Fruit fly (Drosophila melanogaster): ENCODE measurements around the gene CG13460.

The CG13460 gene

dm6 chr3L:15089083-15089704, 27.7 kb upstream of the CG13460 start:
- TF ChIP-seq toe (GFP tag; optimal IDR thresholded peaks at IDR 0.05), result no peak
- no peak for TF ChIP-seq tj (GFP tag; optimal IDR thresholded peaks at IDR 0.05)
- no peak for TF ChIP-seq CG5204 (GFP tag; optimal IDR thresholded peaks at IDR 0.05)
- no peak for TF ChIP-seq CG7045 (GFP tag; optimal IDR thresholded peaks at IDR 0.05)
- TF ChIP-seq pad (GFP tag; optimal IDR thresholded peaks at IDR 0.05), result no peak
- TF ChIP-seq bab1 (GFP tag; optimal IDR thresholded peaks at IDR 0.05), result no peak
- no peak for TF ChIP-seq CG11617 (GFP tag; optimal IDR thresholded peaks at IDR 0.05)
- no peak for TF ChIP-seq CG33017 (tag; optimal IDR thresholded peaks at IDR 0.05)
- TF ChIP-seq Clk (GFP tag; optimal IDR thresholded peaks at IDR 0.05), result no peak
- no peak for TF ChIP-seq cnc (optimal IDR thresholded peaks at IDR 0.05)
- TF ChIP-seq cic (GFP tag; optimal IDR thresholded peaks at IDR 0.05), result no peak
- no peak for TF ChIP-seq CG14711 (tag; optimal IDR thresholded peaks at IDR 0.05)
- no peak for TF ChIP-seq CG12768 (GFP tag; optimal IDR thresholded peaks at IDR 0.05)
- TF ChIP-seq ovo (GFP tag; optimal IDR thresholded peaks at IDR 0.05), result no peak
- TF ChIP-seq CG1620 (GFP tag; optimal IDR thresholded peaks at IDR 0.05), result no peak
- no peak for TF ChIP-seq kay (GFP tag; ENCODE audit: borderline replicate concordance)
- no peak for TF ChIP-seq CG7101 (tag; optimal IDR thresholded peaks at IDR 0.05)
- no peak for TF ChIP-seq Crg-1 (GFP tag; optimal IDR thresholded peaks at IDR 0.05)
- TF ChIP-seq Mnt (GFP tag; optimal IDR thresholded peaks at IDR 0.05), result no peak

dm6 chr3L:15088285-15088684, 26.8 kb upstream of the CG13460 start:
- TF ChIP-seq bab1 (GFP tag; optimal IDR thresholded peaks at IDR 0.05), result no peak
- no peak for TF ChIP-seq cnc (optimal IDR thresholded peaks at IDR 0.05)
- peak; percentile 27 for TF ChIP-seq kay (GFP tag; ENCODE audit: borderline replicate concordance)
- TF ChIP-seq CG12768 (GFP tag; optimal IDR thresholded peaks at IDR 0.05), result no peak

- TF ChIP-seq CG12768 (GFP tag; optimal IDR thresholded peaks at IDR 0.05) (no peak), toe (GFP tag; optimal IDR thresholded peaks at IDR 0.05) (no peak), CG5204 (GFP tag; optimal IDR thresholded peaks at IDR 0.05) (no peak), kay (GFP tag; ENCODE audit: borderline replicate concordance) (no peak), Crg-1 (GFP tag; optimal IDR thresholded peaks at IDR 0.05) (no peak), bab1 (GFP tag; optimal IDR thresholded peaks at IDR 0.05) (no peak), Clk (GFP tag; optimal IDR thresholded peaks at IDR 0.05) (no peak), ovo (GFP tag; optimal IDR thresholded peaks at IDR 0.05) (no peak), cnc (optimal IDR thresholded peaks at IDR 0.05) (no peak), CG7045 (GFP tag; optimal IDR thresholded peaks at IDR 0.05) (no peak)
Observed at dm6 chr3L:15084288-15084687, 22.8 kb upstream of the CG13460 start.

dm6 chr3L:15079278-15079677, 17.8 kb upstream of the CG13460 start:
- TF ChIP-seq cic (GFP tag; optimal IDR thresholded peaks at IDR 0.05) (peak; percentile 26), CG1620 (GFP tag; optimal IDR thresholded peaks at IDR 0.05) (no peak)

- TF ChIP-seq cic (GFP tag; optimal IDR thresholded peaks at IDR 0.05) (no peak), kay (GFP tag; ENCODE audit: borderline replicate concordance) (no peak), CG5204 (GFP tag; optimal IDR thresholded peaks at IDR 0.05) (no peak), ovo (GFP tag; optimal IDR thresholded peaks at IDR 0.05) (no peak), CG11617 (GFP tag; optimal IDR thresholded peaks at IDR 0.05) (no peak), CG14711 (tag; optimal IDR thresholded peaks at IDR 0.05) (no peak), Hr96 (GFP tag; optimal IDR thresholded peaks at IDR 0.05) (no peak), toe (GFP tag; optimal IDR thresholded peaks at IDR 0.05) (no peak), CG7101 (tag; optimal IDR thresholded peaks at IDR 0.05) (no peak), Mnt (GFP tag; optimal IDR thresholded peaks at IDR 0.05) (no peak), CG12768 (GFP tag; optimal IDR thresholded peaks at IDR 0.05) (no peak), pad (GFP tag; optimal IDR thresholded peaks at IDR 0.05) (no peak), CG33017 (tag; optimal IDR thresholded peaks at IDR 0.05) (no peak), bab1 (GFP tag; optimal IDR thresholded peaks at IDR 0.05) (no peak), CG7045 (GFP tag; optimal IDR thresholded peaks at IDR 0.05) (no peak), Crg-1 (GFP tag; optimal IDR thresholded peaks at IDR 0.05) (no peak), CG1620 (GFP tag; optimal IDR thresholded peaks at IDR 0.05) (no peak), tj (GFP tag; optimal IDR thresholded peaks at IDR 0.05) (no peak), cnc (optimal IDR thresholded peaks at IDR 0.05) (no peak), Clk (GFP tag; optimal IDR thresholded peaks at IDR 0.05) (no peak)
Observed at dm6 chr3L:15078347-15078746, 16.8 kb upstream of the CG13460 start, which contains the start of gene Or71a. Or71a (minus strand) TSS chr3L:15078447.

DNA sequence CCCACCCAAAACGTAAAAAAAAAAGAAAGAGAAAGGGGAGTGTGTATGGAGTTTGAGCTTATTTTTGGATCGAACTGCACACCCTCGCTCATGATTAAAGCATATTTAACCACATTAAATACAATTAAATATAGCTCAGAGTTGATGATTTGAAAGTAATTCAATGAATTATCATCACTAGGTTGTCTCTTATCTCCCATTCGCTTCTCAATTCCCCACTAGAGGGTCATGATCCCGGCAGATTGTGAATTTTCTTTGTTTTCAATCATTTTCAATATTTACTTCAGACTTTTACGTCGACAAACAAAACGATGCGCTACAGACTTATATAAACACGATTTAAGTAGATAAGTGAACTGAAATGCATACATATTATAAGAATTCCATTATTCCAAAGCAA, 14.9 kb upstream of the CG13460 start:
- TF ChIP-seq Crg-1 (GFP tag; optimal IDR thresholded peaks at IDR 0.05) (no peak), toe (GFP tag; optimal IDR thresholded peaks at IDR 0.05) (no peak), ovo (GFP tag; optimal IDR thresholded peaks at IDR 0.05) (no peak), Mnt (GFP tag; optimal IDR thresholded peaks at IDR 0.05) (no peak), CG5204 (GFP tag; optimal IDR thresholded peaks at IDR 0.05) (no peak), CG12768 (GFP tag; optimal IDR thresholded peaks at IDR 0.05) (no peak), Hr96 (GFP tag; optimal IDR thresholded peaks at IDR 0.05) (no peak), cnc (optimal IDR thresholded peaks at IDR 0.05) (no peak), tj (GFP tag; optimal IDR thresholded peaks at IDR 0.05) (no peak), CG14711 (tag; optimal IDR thresholded peaks at IDR 0.05) (no peak), cic (GFP tag; optimal IDR thresholded peaks at IDR 0.05) (no peak), CG33017 (tag; optimal IDR thresholded peaks at IDR 0.05) (no peak), CG7101 (tag; optimal IDR thresholded peaks at IDR 0.05) (no peak), CG7045 (GFP tag; optimal IDR thresholded peaks at IDR 0.05) (no peak), Clk (GFP tag; optimal IDR thresholded peaks at IDR 0.05) (no peak), CG11617 (GFP tag; optimal IDR thresholded peaks at IDR 0.05) (no peak), CG1620 (GFP tag; optimal IDR thresholded peaks at IDR 0.05) (no peak)

Measured in whole organism, adult.